Fruit fly (Drosophila melanogaster) whole organism, embryonic: Measurements from ENCODE around the gene CG34310.

Experiments used
- CG10366 ChIP-seq: fragments of 200-800 bp; sonication (Bioruptor generic); IDR thresholded peaks from 2 replicates; pipeline ENCODE4 v1.3.6; 2022; ENCODE audit warnings: missing biosample characterization, missing genetic modification characterization
- CG10979 ChIP-seq: fragments of 200-800 bp; sonication (Bioruptor generic); optimal IDR thresholded peaks from 2 replicates; lab custom pipeline; 2018; ENCODE audit warnings: missing biosample characterization, mild to moderate bottlenecking, missing genetic modification characterization, moderate library complexity
- CG11696 ChIP-seq: fragments of 200-800 bp; sonication (Bioruptor generic); IDR thresholded peaks from 2 replicates; pipeline ENCODE4 v1.3.6; 2022; ENCODE audit warnings: missing biosample characterization, missing genetic modification characterization
- CG11723 ChIP-seq: fragments of 200-800 bp; sonication (Bioruptor generic); optimal IDR thresholded peaks from 2 replicates; lab custom pipeline; 2017; ENCODE audit warnings: missing biosample characterization, mild to moderate bottlenecking, missing genetic modification characterization
- CG12236 ChIP-seq: fragments of 200-800 bp; sonication (Bioruptor generic); optimal IDR thresholded peaks from 2 replicates; lab custom pipeline; 2016; ENCODE audit warnings: missing biosample characterization, missing genetic modification characterization
- CG12391 ChIP-seq: fragments of 200-800 bp; sonication (Bioruptor generic); optimal IDR thresholded peaks from 3 replicates; lab custom pipeline; 2018; ENCODE audit warnings: missing biosample characterization, mild to moderate bottlenecking, missing genetic modification characterization, moderate library complexity
- CG12744 ChIP-seq: fragments of 200-800 bp; sonication (Bioruptor generic); optimal IDR thresholded peaks from 2 replicates; lab custom pipeline; 2016; ENCODE audit warnings: missing biosample characterization, missing genetic modification characterization
- CG1602 ChIP-seq: fragments of 200-800 bp; sonication (Bioruptor generic); optimal IDR thresholded peaks from 3 replicates; lab custom pipeline; 2016; ENCODE audit warnings: missing biosample characterization, missing genetic modification characterization
- CG16815 ChIP-seq: fragments of 200-800 bp; sonication (Bioruptor generic); optimal IDR thresholded peaks from 3 replicates; lab custom pipeline; 2017; ENCODE audit warnings: missing biosample characterization, mild to moderate bottlenecking, missing genetic modification characterization
- CG18476 ChIP-seq: fragments of 200-800 bp; sonication (Bioruptor generic); optimal IDR thresholded peaks from 2 replicates; lab custom pipeline; 2016; ENCODE audit warnings: missing biosample characterization, mild to moderate bottlenecking, missing genetic modification characterization
- CG18619 ChIP-seq: fragments of 200-800 bp; sonication (Bioruptor generic); optimal IDR thresholded peaks from 3 replicates; lab custom pipeline; 2017; ENCODE audit warnings: missing biosample characterization, mild to moderate bottlenecking, missing genetic modification characterization
- CG30020 ChIP-seq: fragments of 200-800 bp; optimal IDR thresholded peaks from 2 replicates; lab custom pipeline; 2019; ENCODE audit warnings: missing biosample characterization, mild to moderate bottlenecking, missing genetic modification characterization, moderate library complexity
- CG32772 ChIP-seq: fragments of 200-800 bp; sonication (Bioruptor generic); IDR thresholded peaks from 2 replicates; pipeline ENCODE4 v1.3.6; 2022; ENCODE audit warnings: missing biosample characterization, missing genetic modification characterization
- CG3726 ChIP-seq: fragments of 200-800 bp; sonication (Bioruptor generic); IDR thresholded peaks from 3 replicates; pipeline ENCODE4, ENCODE4 v1.3.6; 2022; ENCODE audit warnings: missing biosample characterization, missing genetic modification characterization
- CG4820 ChIP-seq: fragments of 200-800 bp; sonication (Bioruptor generic); optimal IDR thresholded peaks from 3 replicates; lab custom pipeline; 2016; ENCODE audit warnings: missing biosample characterization, missing genetic modification characterization
- CG6175 ChIP-seq: fragments of 200-800 bp; sonication (Bioruptor generic); IDR thresholded peaks from 3 replicates; pipeline ENCODE4 v1.3.6; 2022; ENCODE audit warnings: missing biosample characterization, missing genetic modification characterization
- CG6654 ChIP-seq: fragments of 200-800 bp; sonication (Bioruptor generic); optimal IDR thresholded peaks from 2 replicates; lab custom pipeline; 2017; ENCODE audit warnings: missing biosample characterization, mild to moderate bottlenecking, missing genetic modification characterization
- CG7556 ChIP-seq: fragments of 200-800 bp; sonication (Bioruptor generic); optimal IDR thresholded peaks from 2 replicates; lab custom pipeline; 2017; ENCODE audit warnings: missing biosample characterization, mild to moderate bottlenecking, missing genetic modification characterization
- CG8944 ChIP-seq: fragments of 200-800 bp; sonication (Bioruptor generic); optimal IDR thresholded peaks from 3 replicates; lab custom pipeline; 2016; ENCODE audit warnings: missing biosample characterization, missing genetic modification characterization
- CG9797 ChIP-seq: fragments of 200-800 bp; sonication (Bioruptor generic); optimal IDR thresholded peaks from 3 replicates; lab custom pipeline; 2018; ENCODE audit warnings: missing biosample characterization, mild to moderate bottlenecking, missing genetic modification characterization
- CHES-1-like ChIP-seq: fragments of 200-800 bp; sonication (Bioruptor generic); optimal IDR thresholded peaks from 2 replicates; lab custom pipeline; 2016; ENCODE audit warnings: missing biosample characterization, missing genetic modification characterization
- D19B ChIP-seq: fragments of 200-800 bp; sonication (Bioruptor generic); optimal IDR thresholded peaks from 2 replicates; lab custom pipeline; 2017; ENCODE audit warnings: missing biosample characterization, mild to moderate bottlenecking, missing genetic modification characterization
- Doc3 ChIP-seq: fragments of 200-800 bp; sonication (Bioruptor generic); IDR thresholded peaks from 3 replicates; pipeline ENCODE4 v1.3.6; 2022; ENCODE audit warnings: missing biosample characterization, missing genetic modification characterization; ENCODE audit not compliant: partially characterized antibody
- Drgx ChIP-seq: fragments of 200-800 bp; sonication (Bioruptor generic); IDR thresholded peaks from 2 replicates; pipeline ENCODE4 v1.3.6; 2022; ENCODE audit warnings: missing biosample characterization, missing genetic modification characterization
- H15 ChIP-seq: fragments of 200-800 bp; sonication (Bioruptor generic); IDR thresholded peaks from 3 replicates; pipeline ENCODE4 v1.3.6; 2022; ENCODE audit warnings: missing biosample characterization, missing genetic modification characterization
- HHEX ChIP-seq: fragments of 200-800 bp; sonication (Bioruptor generic); optimal IDR thresholded peaks from 3 replicates; lab custom pipeline; 2017; ENCODE audit warnings: missing biosample characterization, mild to moderate bottlenecking, missing genetic modification characterization, missing genetic modification reagents
- HLH4C ChIP-seq: fragments of 200-800 bp; sonication (Bioruptor generic); IDR thresholded peaks from 3 replicates; pipeline ENCODE4 v1.3.6; 2022; ENCODE audit warnings: missing biosample characterization, missing genetic modification characterization; ENCODE audit not compliant: partially characterized antibody
- Hr3 ChIP-seq: fragments of 200-800 bp; sonication (Bioruptor generic); optimal IDR thresholded peaks from 3 replicates; lab custom pipeline; 2016; ENCODE audit warnings: missing biosample characterization, missing genetic modification characterization
- Max ChIP-seq: fragments of 200-800 bp; sonication (Bioruptor generic); optimal IDR thresholded peaks from 2 replicates; lab custom pipeline; 2016; ENCODE audit warnings: missing biosample characterization, mild to moderate bottlenecking, missing genetic modification characterization
- Oaz ChIP-seq: fragments of 200-800 bp; sonication (Bioruptor generic); IDR thresholded peaks from 2 replicates; pipeline ENCODE4 v1.3.6; 2022; ENCODE audit warnings: missing biosample characterization, missing genetic modification characterization
- Pdp1 ChIP-seq, 2 experiments: fragments of 200-800 bp; sonication (Bioruptor generic); optimal IDR thresholded peaks; 3 replicates each; lab custom pipeline; 2016; ENCODE audit warnings: missing biosample characterization in 2 of 2, missing genetic modification characterization in 2 of 2, mild to moderate bottlenecking in 1 of 2, moderate library complexity in 1 of 2
- bab2 ChIP-seq: fragments of 200-800 bp; sonication (Bioruptor generic); optimal IDR thresholded peaks from 2 replicates; lab custom pipeline; 2016; ENCODE audit warnings: missing biosample characterization, missing genetic modification characterization
- chif ChIP-seq, 2 experiments: fragments of 200-800 bp; sonication (Bioruptor generic); optimal IDR thresholded peaks; 3 replicates each; lab custom pipeline; 2016; ENCODE audit warnings: missing biosample characterization in 2 of 2, missing genetic modification characterization in 2 of 2
- fd96Cb ChIP-seq: fragments of 200-800 bp; sonication (Bioruptor generic); optimal IDR thresholded peaks from 2 replicates; lab custom pipeline; 2018; ENCODE audit warnings: missing biosample characterization, mild to moderate bottlenecking, missing genetic modification characterization, moderate library complexity
- gcm2 ChIP-seq: fragments of 200-800 bp; sonication (Bioruptor generic); optimal IDR thresholded peaks from 2 replicates; lab custom pipeline; 2016; ENCODE audit warnings: missing biosample characterization, missing genetic modification characterization
- grn ChIP-seq: fragments of 200-800 bp; sonication (Bioruptor generic); optimal IDR thresholded peaks from 3 replicates; lab custom pipeline; 2017; ENCODE audit warnings: missing biosample characterization, missing genetic modification characterization
- gro ChIP-seq: fragments of 200-800 bp; sonication (Bioruptor generic); optimal IDR thresholded peaks from 2 replicates; lab custom pipeline; 2016; ENCODE audit warnings: missing biosample characterization, missing genetic modification characterization
- knrl ChIP-seq: fragments of 200-800 bp; sonication (Bioruptor generic); IDR thresholded peaks from 3 replicates; pipeline ENCODE4 v1.3.6; 2022; ENCODE audit warnings: missing biosample characterization, missing genetic modification characterization; ENCODE audit not compliant: partially characterized antibody
- lilli ChIP-seq: fragments of 200-800 bp; sonication (Bioruptor generic); optimal IDR thresholded peaks from 3 replicates; lab custom pipeline; 2016; ENCODE audit warnings: missing biosample characterization, missing genetic modification characterization
- lola ChIP-seq, 3 experiments: fragments of >200 bp in 2 of 3; fragments of 200-800 bp in 1 of 3; sonication (Bioruptor generic) in 1 of 3; optimal IDR thresholded peaks; 2 replicates each; lab custom pipeline; 2017 to 2019; ENCODE audit warnings: missing biosample characterization in 3 of 3, missing genetic modification characterization in 3 of 3, mild to moderate bottlenecking in 1 of 3, moderate library complexity in 1 of 3
- luna ChIP-seq: fragments of 200-800 bp; sonication (Bioruptor generic); optimal IDR thresholded peaks from 2 replicates; lab custom pipeline; 2016; ENCODE audit warnings: missing biosample characterization, missing genetic modification characterization
- onecut ChIP-seq: fragments of 200-800 bp; sonication (Bioruptor generic); IDR thresholded peaks from 2 replicates; pipeline ENCODE4 v1.3.6; 2022; ENCODE audit warnings: missing biosample characterization, missing genetic modification characterization
- org-1 ChIP-seq: fragments of 200-800 bp; sonication (Bioruptor generic); optimal IDR thresholded peaks from 2 replicates; lab custom pipeline; 2017; ENCODE audit warnings: missing biosample characterization, missing genetic modification characterization
- otp ChIP-seq: fragments of 200-800 bp; sonication (Bioruptor generic); IDR thresholded peaks from 3 replicates; pipeline ENCODE4, ENCODE4 v1.3.6; 2022; ENCODE audit warnings: missing biosample characterization, missing genetic modification characterization
- psq ChIP-seq: fragments of 200-800 bp; sonication (Bioruptor generic); optimal IDR thresholded peaks from 2 replicates; lab custom pipeline; 2017; ENCODE audit warnings: missing biosample characterization, missing genetic modification characterization
- ranshi ChIP-seq: fragments of 200-800 bp; sonication (Bioruptor generic); IDR thresholded peaks from 2 replicates; pipeline ENCODE4 v1.3.6; 2022; ENCODE audit warnings: missing biosample characterization, missing genetic modification characterization
- sens-2 ChIP-seq: fragments of 200-800 bp; sonication (Bioruptor generic); IDR thresholded peaks from 2 replicates; pipeline ENCODE4 v1.3.6; 2022; ENCODE audit warnings: missing biosample characterization, missing genetic modification characterization
- slou ChIP-seq: fragments of 200-800 bp; sonication (Bioruptor generic); optimal IDR thresholded peaks from 3 replicates; lab custom pipeline; 2016; ENCODE audit warnings: missing biosample characterization, missing genetic modification characterization
- stwl ChIP-seq: fragments of 200-800 bp; sonication (Bioruptor generic); optimal IDR thresholded peaks from 3 replicates; lab custom pipeline; 2018; ENCODE audit warnings: missing biosample characterization, mild to moderate bottlenecking, missing genetic modification characterization, moderate library complexity
- ttk ChIP-seq: fragments of 200-800 bp; sonication (Bioruptor generic); IDR thresholded peaks from 2 replicates; pipeline ENCODE4 v2.1.2; 2022; ENCODE audit warnings: missing biosample characterization, missing genetic modification characterization
- vvl ChIP-seq: fragments of 200-800 bp; sonication (Bioruptor generic); IDR thresholded peaks from 2 replicates; pipeline ENCODE4 v1.3.6; 2022; ENCODE audit warnings: missing biosample characterization, missing genetic modification characterization
- zfh2 ChIP-seq: fragments of 200-800 bp; sonication (Bioruptor generic); optimal IDR thresholded peaks from 2 replicates; lab custom pipeline; 2016; ENCODE audit warnings: missing biosample characterization, missing genetic modification characterization

Gene CG34310

DNA sequence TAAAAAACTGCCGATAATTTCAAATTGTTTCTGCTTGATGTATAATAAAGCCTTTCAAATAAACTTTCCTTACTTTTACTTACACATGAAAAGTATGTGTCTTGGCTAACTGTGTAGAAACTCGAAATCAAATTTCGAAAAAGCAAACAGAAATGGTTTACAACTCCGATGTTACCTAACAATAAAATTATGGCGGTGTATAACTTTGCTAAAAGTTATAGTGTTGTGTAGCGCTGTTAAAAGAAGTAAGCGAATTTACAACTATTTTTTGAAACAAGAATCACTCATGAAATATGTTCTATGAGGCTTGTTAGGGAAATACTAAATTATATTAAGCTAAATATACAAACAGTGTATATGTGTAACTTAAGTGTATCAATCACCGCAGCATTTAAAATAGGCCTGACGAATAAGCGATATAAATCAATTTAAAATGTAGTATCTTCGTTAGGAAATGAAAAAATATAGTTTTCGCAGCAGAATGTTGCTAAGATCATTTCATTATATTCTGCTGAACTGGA, 40.8 kb upstream of the CG34310 start, which contains the start of gene CG34345 (continued):
- TF ChIP-seq CG16815 (GFP tag; lab: Kevin White, UChicago) (no peak), HHEX (GFP tag; lab: Kevin White, UChicago) (no peak), CG18476 (GFP tag; lab: Kevin White, UChicago) (no peak), gro (GFP tag; lab: Kevin White, UChicago) (no peak), fd96Cb (no peak), sens-2 (no peak), gcm2 (GFP tag; lab: Kevin White, UChicago) (no peak), Hr3 (GFP tag; lab: Kevin White, UChicago) (no peak), grn (GFP tag; lab: Kevin White, UChicago) (no peak), CG7556 (GFP tag; lab: Kevin White, UChicago) (no peak), CG12236 (GFP tag; lab: Kevin White, UChicago) (no peak), zfh2 (GFP tag; lab: Kevin White, UChicago) (peak; percentile 26), Drgx (no peak), otp (GFP tag; lab: Robert Waterston, UW) (no peak), CG11696 (GFP tag; lab: Robert Waterston, UW) (no peak), org-1 (GFP tag; lab: Kevin White, UChicago) (no peak), HLH4C (GFP tag; lab: Robert Waterston, UW) (no peak), Doc3 (peak; percentile 62; the same call in 2 of the 3 replicates), D19B (GFP tag; lab: Kevin White, UChicago) (no peak), CG4820 (GFP tag; lab: Kevin White, UChicago) (no peak), Pdp1 (GFP tag; optimal IDR thresholded peaks at IDR 0.05; lab: Kevin White, UChicago) (peak in 1 of 2 experiments; percentile 97), knrl (GFP tag; lab: Robert Waterston, UW) (peak; percentile 56; the same call in 2 of the 3 replicates), CG32772 (no peak), CG12391 (tag; lab: Kevin White, UChicago) (peak; percentile 22), chif (GFP tag; optimal IDR thresholded peaks at IDR 0.05; lab: Kevin White, UChicago) (no peak), luna (no peak), Oaz (GFP tag; lab: Robert Waterston, UW) (no peak), CG6175 (no peak), bab2 (GFP tag; lab: Kevin White, UChicago) (no peak), H15 (GFP tag; lab: Robert Waterston, UW) (no peak), lilli (peak; percentile 1), CG3726 (no peak), CG30020 (tag; lab: Kevin White, UChicago) (no peak), slou (GFP tag; lab: Kevin White, UChicago) (no peak), ranshi (GFP tag; lab: Robert Waterston, UW) (no peak), stwl (tag; lab: Kevin White, UChicago) (peak; percentile 100), CG1602 (GFP tag; lab: Kevin White, UChicago) (no peak), Max (GFP tag; lab: Kevin White, UChicago) (no peak), vvl (GFP tag; lab: Robert Waterston, UW) (peak; percentile 22; the same call in 1 of the 2 replicates), CG10979 (tag; lab: Kevin White, UChicago) (no peak), CHES-1-like (GFP tag; lab: Kevin White, UChicago) (no peak), CG8944 (GFP tag; lab: Kevin White, UChicago) (no peak), onecut (GFP tag; lab: Robert Waterston, UW) (no peak), CG9797 (GFP tag; lab: Kevin White, UChicago) (no peak), psq (GFP tag; lab: Kevin White, UChicago) (no peak), CG12744 (no peak), CG10366 (no peak), CG6654 (GFP tag; lab: Kevin White, UChicago) (no peak), CG18619 (no peak), ttk (GFP tag; lab: Robert Waterston, UW) (no peak), lola (GFP tag; optimal IDR thresholded peaks at IDR 0.05; lab: Kevin White, UChicago) (no peak), CG11723 (no peak)
